Worm (Caenorhabditis elegans) whole organism, L4/young adult: ENCODE results near the gene C05C12.4.
"Not testable (repeated sequence)": the region's sequence is repeated elsewhere in the genome, so short reads cannot be mapped to it uniquely, and the experiment has no call there.

Experiments
- dao-5 ChIP-seq: sonication (generic microtip); optimal IDR thresholded peaks from 2 replicates; lab custom pipeline; 2016; ENCODE audit warnings: missing genotype, missing genetic modification characterization, moderate library complexity, missing compliant biosample characterization
- him-1 ChIP-seq: sonication (generic microtip); optimal IDR thresholded peaks from 2 replicates; lab custom pipeline; 2016; ENCODE audit warnings: missing genotype, missing genetic modification reagents, missing genetic modification characterization, missing compliant biosample characterization

DNA sequence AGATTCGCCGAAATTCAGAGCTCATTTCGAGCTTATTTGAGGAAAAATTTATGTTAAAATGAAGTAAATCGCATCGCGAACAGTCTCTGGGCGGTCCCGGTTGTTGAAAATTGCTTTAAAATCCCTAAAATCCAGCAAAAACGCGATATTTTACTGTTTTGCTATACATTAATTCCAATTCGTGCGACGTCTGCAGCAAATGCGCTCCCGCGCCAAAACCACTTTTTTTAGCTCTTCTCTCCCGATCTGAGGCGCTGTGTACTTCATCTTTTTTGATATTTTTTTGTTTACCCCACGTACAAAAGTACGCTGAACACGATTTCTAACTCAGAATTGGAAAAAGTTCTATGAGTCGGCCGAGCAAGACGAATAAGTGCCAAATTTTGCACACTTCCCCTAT is 48.9 kb downstream of the C05C12.4 start, which contains the start of gene R07H5.16:
- TF ChIP-seq dao-5 (tag; lab: Kevin White, UChicago); him-1: not testable (repeated sequence)
